Fruit fly (Drosophila melanogaster): ENCODE measurements around the gene papi.
A peak's percentile ranks its signal among the peaks of the same experiment; 100 is the strongest.

papi gene

DNA sequence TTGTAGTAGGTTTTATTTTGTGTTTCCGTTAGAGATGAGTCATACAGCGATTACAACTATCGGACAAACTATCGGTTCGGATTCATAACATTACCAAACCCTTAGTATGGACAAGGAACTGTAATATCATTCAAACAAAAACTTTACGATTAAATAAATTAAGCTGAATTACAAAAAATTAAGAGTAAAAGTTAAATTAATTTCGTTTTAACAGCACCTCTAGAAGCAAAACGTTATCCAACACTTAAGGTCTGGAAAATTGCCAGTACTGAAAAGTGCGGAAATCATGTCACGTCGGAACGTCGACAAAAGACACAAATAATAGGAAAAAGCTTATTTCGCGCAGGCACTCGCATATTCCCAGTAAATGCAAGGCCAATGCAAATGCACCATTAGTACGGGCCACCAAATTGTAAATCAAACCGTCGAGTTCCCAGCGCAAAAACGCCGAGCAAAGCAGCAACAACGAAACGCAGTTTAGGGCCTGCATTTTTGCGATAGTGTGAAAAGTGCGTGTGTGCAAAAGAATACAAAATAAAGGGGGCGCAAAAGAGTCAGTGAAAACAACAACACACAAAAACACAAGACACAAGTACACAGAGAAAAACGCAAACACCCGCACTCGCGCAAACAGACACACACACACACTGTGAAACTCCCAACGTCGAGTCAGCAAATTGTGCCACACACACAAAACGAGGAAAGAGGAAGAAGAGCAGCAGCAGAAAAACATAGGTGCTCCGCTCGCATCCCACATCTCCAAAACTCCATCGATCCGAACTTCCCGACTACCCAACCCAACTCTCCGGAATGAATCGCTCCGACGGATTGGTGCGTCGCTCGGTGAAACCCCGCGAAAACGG, 5.9 kb downstream of the papi start, which contains the start of the genes CG15387 and sau:
TSS of gene CG15387 (minus strand) at position 36 of the 863 bp plus-strand sequence.
TSS of gene sau (plus strand) at position 84 of the 863 bp plus-strand sequence.
- TF ChIP-seq insv (optimal IDR thresholded peaks at IDR 0.05) (no peak), psq (optimal IDR thresholded peaks at IDR 0.05) (no peak), Sin3A (optimal IDR thresholded peaks at IDR 0.05) (no peak), ttk (optimal IDR thresholded peaks at IDR 0.05) (no peak), Myc (optimal IDR thresholded peaks at IDR 0.05) (no peak)

dm6 chr2L:2227316-2227715, 6.8 kb downstream of the papi start:
- TF ChIP-seq h (optimal IDR thresholded peaks at IDR 0.05): no peak
- no peak for TF ChIP-seq ttk (optimal IDR thresholded peaks at IDR 0.05)
- no peak for TF ChIP-seq insv (optimal IDR thresholded peaks at IDR 0.05)
- no peak for TF ChIP-seq psq (optimal IDR thresholded peaks at IDR 0.05)
- no peak for TF ChIP-seq Sin3A (optimal IDR thresholded peaks at IDR 0.05)
- no peak for TF ChIP-seq Myc (optimal IDR thresholded peaks at IDR 0.05)

DNA sequence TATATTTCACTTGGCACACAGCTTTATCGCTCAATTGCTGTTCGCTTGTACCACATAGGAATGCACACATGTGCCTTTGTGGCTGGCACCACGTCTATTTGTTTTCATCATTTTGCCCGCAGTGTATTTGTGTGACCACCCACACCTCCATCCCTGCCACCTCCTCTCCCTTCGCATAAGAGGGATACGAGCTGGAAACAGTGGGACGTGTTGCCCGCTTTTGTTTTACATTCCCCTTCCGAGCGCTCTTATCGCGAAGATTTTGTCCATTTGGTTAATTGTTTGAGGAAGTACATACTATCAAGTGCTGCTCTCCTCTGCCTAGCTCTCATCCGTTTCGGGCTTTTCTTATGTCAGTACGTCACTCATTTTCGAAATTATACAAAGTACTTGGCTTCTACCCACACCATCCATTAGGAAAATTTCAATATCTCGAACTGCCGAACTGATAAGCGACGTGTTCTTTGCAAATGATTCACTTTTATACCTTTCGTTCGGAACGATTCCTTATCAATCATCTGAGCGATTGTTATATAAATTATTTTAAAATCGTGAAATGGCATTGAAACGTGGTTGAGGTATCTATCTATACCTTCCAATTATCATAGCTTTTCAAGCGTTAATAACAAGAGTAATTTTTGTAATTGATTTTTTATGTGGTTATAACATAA, 7.8 kb downstream of the papi start:
- TF ChIP-seq ttk (optimal IDR thresholded peaks at IDR 0.05): no peak
- no peak for TF ChIP-seq h (optimal IDR thresholded peaks at IDR 0.05)
- no peak for TF ChIP-seq Sin3A (optimal IDR thresholded peaks at IDR 0.05)
- no peak for TF ChIP-seq insv (optimal IDR thresholded peaks at IDR 0.05)
- no peak for TF ChIP-seq Myc (optimal IDR thresholded peaks at IDR 0.05)
- no peak for TF ChIP-seq psq (optimal IDR thresholded peaks at IDR 0.05)

DNA sequence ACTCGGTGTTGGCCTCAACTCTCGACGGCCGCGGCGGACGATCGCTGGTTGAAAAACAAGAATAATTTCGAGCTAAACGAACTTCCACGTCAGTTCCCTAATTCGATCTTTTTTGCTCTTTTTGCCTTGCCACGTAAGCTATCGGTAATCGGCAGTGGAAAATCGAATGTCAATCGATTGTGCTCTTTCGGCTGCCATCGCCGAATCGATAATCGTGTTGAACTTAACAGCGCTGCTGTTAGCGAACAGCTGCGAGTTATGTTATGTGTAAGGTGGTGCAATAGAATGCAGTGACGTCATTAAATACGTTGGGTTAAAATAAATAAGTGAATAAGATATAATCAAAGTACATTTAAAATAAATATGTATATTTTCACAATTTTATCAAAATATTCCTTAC, 16.2 kb downstream of the papi start, which contains the start of gene Sec24CD:
TSS of gene Sec24CD (minus strand) at position 123 of the 400 bp plus-strand sequence.
- no peak for TF ChIP-seq insv (optimal IDR thresholded peaks at IDR 0.05)
- TF ChIP-seq psq (optimal IDR thresholded peaks at IDR 0.05): peak; percentile 28

dm6 chr2L:2238151-2238550, 17.6 kb downstream of the papi start, which contains the start of gene Tengl3:
Gene Tengl3 (minus strand): TSS chr2L:2238251.
- no peak for TF ChIP-seq h (optimal IDR thresholded peaks at IDR 0.05)

DNA sequence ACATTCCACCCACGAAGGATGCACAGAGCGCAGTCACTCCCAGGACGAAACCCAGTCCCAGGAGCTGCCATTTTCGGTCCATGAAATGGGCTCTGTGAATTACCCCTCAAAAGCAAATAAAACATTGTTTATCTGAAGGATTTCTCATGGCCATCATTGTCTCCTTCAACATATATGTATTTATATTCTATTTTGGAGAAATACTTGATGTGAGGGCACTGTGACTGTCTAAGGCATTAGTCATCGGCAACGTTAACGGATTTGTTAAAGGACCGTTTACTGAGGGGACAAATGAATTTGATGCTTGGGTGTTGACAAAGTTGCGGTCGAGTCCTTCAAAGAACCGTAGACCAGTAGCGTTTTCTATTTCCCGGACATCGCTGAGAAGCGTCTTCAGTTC, 18.7 kb downstream of the papi start, which contains the start of gene Tengl2:
TSS of gene Tengl2 (minus strand) at position 101 of the 400 bp plus-strand sequence.
- TF ChIP-seq psq (optimal IDR thresholded peaks at IDR 0.05) (no peak), h (optimal IDR thresholded peaks at IDR 0.05) (no peak), ttk (optimal IDR thresholded peaks at IDR 0.05) (no peak), Myc (optimal IDR thresholded peaks at IDR 0.05) (no peak), Sin3A (optimal IDR thresholded peaks at IDR 0.05) (no peak), insv (optimal IDR thresholded peaks at IDR 0.05) (no peak)

- TF ChIP-seq ttk (optimal IDR thresholded peaks at IDR 0.05): no peak
- TF ChIP-seq Myc (optimal IDR thresholded peaks at IDR 0.05): no peak
- TF ChIP-seq h (optimal IDR thresholded peaks at IDR 0.05): no peak
- no peak for TF ChIP-seq psq (optimal IDR thresholded peaks at IDR 0.05)
- TF ChIP-seq Sin3A (optimal IDR thresholded peaks at IDR 0.05): no peak
- no peak for TF ChIP-seq insv (optimal IDR thresholded peaks at IDR 0.05)
Observed at dm6 chr2L:2240493-2240892, 19.9 kb downstream of the papi start, which contains the start of gene Tengl1. Gene Tengl1 (minus strand): TSS chr2L:2240593.

DNA sequence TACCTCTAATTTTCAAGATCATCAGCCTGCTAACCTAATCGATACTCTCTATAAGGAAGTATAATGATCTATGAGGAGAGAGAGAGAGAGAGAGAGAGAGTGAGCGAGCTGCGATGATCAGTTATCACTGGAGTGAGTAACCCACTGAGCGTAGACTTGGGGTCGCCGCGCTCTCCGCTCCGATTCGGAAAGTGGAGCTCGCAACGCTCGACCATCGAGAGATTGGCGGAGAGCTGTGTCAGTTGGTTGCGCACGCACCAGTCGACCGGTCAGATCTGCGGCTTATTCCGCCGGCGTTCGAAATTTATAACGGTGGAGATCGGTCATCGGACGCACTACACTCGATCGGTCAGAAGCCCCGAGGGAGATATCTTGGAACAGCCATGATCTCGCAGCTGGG, 21.6 kb downstream of the papi start, which contains the start of gene CG4267:
TSS of gene CG4267 (plus strand) at position 240 of the 400 bp plus-strand sequence.
- TF ChIP-seq h (optimal IDR thresholded peaks at IDR 0.05): no peak
- TF ChIP-seq Sin3A (optimal IDR thresholded peaks at IDR 0.05): no peak
- TF ChIP-seq ttk (optimal IDR thresholded peaks at IDR 0.05): no peak
- no peak for TF ChIP-seq insv (optimal IDR thresholded peaks at IDR 0.05)
- no peak for TF ChIP-seq psq (optimal IDR thresholded peaks at IDR 0.05)
- no peak for TF ChIP-seq Myc (optimal IDR thresholded peaks at IDR 0.05)

DNA sequence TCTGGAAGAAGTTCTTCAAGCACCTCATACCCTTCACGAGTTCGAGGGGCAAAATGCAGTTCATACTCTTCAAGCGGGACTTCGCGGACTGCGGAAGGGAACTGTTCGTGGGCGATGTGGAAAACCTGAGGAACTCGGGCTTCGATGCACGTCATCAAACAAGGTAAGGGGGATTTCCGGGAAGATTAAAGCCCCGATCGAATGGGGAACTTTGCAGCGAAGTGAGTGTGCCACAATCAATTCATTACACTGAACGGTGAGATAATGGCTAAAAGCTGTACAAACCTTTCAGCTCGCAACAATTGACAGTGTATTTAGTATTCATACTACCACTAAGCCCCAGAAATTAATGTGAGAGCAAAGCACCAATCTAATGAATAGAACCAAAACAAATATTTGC, 22.2 kb downstream of the papi start:
- no peak for TF ChIP-seq Myc (optimal IDR thresholded peaks at IDR 0.05)
- no peak for TF ChIP-seq psq (optimal IDR thresholded peaks at IDR 0.05)
- TF ChIP-seq insv (optimal IDR thresholded peaks at IDR 0.05): no peak
- no peak for TF ChIP-seq Sin3A (optimal IDR thresholded peaks at IDR 0.05)
- TF ChIP-seq ttk (optimal IDR thresholded peaks at IDR 0.05): no peak
- TF ChIP-seq h (optimal IDR thresholded peaks at IDR 0.05): no peak

DNA sequence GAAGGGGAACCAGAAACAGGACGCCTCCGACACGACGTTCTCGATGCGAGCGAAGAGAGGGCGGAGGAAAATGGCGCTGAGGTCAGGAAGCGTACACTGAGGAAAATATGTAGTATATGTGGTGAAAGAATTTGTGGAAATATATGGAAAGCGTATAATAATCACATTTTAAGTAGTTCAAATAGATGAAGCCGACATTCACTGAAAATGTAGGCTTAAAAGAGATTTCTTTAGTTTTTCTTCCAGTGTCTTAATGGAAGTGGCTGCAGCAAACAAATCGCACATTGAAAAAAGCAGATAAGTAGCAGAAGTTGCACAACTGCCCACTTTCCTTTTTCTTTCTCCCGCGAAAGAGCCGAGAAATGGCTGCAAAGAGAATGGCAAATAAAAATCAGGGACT, 29.0 kb downstream of the papi start:
- no peak for TF ChIP-seq psq (optimal IDR thresholded peaks at IDR 0.05)
- no peak for TF ChIP-seq insv (optimal IDR thresholded peaks at IDR 0.05)
- TF ChIP-seq Myc (optimal IDR thresholded peaks at IDR 0.05): no peak
- no peak for TF ChIP-seq ttk (optimal IDR thresholded peaks at IDR 0.05)
- no peak for TF ChIP-seq h (optimal IDR thresholded peaks at IDR 0.05)
- no peak for TF ChIP-seq Sin3A (optimal IDR thresholded peaks at IDR 0.05)

DNA sequence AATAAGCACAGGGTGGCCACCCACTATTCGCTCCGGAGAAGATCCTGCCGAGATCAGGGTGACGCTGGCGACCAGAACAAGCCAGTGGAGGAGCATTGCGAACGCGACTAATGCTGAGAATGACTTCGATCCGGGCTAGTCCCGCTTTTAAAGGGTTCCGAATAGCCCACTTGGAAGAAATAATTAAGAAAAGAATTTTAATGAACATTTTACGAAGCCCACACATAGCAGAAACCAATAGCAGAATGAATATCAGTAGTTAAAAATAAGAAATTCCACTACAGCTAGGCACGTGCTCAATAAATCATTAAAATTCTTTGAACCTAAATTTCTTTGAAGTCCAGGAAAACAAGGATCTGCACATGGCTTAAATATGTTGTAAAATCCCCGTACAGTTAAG, 30.6 kb downstream of the papi start, which contains the start of gene Ser12:
TSS of gene Ser12 (minus strand) at position 101 of the 400 bp plus-strand sequence.
- no peak for TF ChIP-seq Sin3A (optimal IDR thresholded peaks at IDR 0.05)
- TF ChIP-seq insv (optimal IDR thresholded peaks at IDR 0.05): no peak
- no peak for TF ChIP-seq h (optimal IDR thresholded peaks at IDR 0.05)
- TF ChIP-seq ttk (optimal IDR thresholded peaks at IDR 0.05): no peak
- TF ChIP-seq psq (optimal IDR thresholded peaks at IDR 0.05): no peak
- TF ChIP-seq Myc (optimal IDR thresholded peaks at IDR 0.05): no peak

dm6 chr2L:2252241-2252640, 31.7 kb downstream of the papi start, which contains the start of gene CG17239:
Gene CG17239 (minus strand): TSS chr2L:2252341.
- TF ChIP-seq psq (optimal IDR thresholded peaks at IDR 0.05): no peak
- no peak for TF ChIP-seq Sin3A (optimal IDR thresholded peaks at IDR 0.05)
- TF ChIP-seq h (optimal IDR thresholded peaks at IDR 0.05): no peak
- TF ChIP-seq Myc (optimal IDR thresholded peaks at IDR 0.05): no peak
- TF ChIP-seq insv (optimal IDR thresholded peaks at IDR 0.05): no peak
- no peak for TF ChIP-seq ttk (optimal IDR thresholded peaks at IDR 0.05)

All from Kc167 (cell line).